Worm (Caenorhabditis elegans) whole organism, L4 larva: ENCODE data around the gene col-17.
"Not testable (repeated sequence)": the region's sequence is repeated elsewhere in the genome, so short reads cannot be mapped to it uniquely, and the experiment has no call there.

Experiments
- egl-27 ChIP-seq: sonication (generic microtip); optimal IDR thresholded peaks from 3 replicates; lab custom pipeline; 2017; ENCODE audit warnings: missing biosample characterization, missing genetic modification reagents, missing genetic modification characterization
- fos-1 ChIP-seq: fragments of 150-350 bp; optimal IDR thresholded peaks from 2 replicates; lab custom pipeline; 2014; ENCODE audit warnings: missing biosample characterization, missing genetic modification characterization
- mdl-1 ChIP-seq, 2 experiments: fragments of 150-350 bp in 1 of 2; sonication (generic microtip) in 1 of 2; optimal IDR thresholded peaks; 2 replicates each; lab custom pipeline; 2014 to 2017; ENCODE audit warnings: missing biosample characterization in 2 of 2, missing genetic modification characterization in 2 of 2
- nhr-111 ChIP-seq: fragments of 200-800 bp; sonication (Bioruptor generic); optimal IDR thresholded peaks from 2 replicates; lab custom pipeline; 2018; ENCODE audit warnings: mild to moderate bottlenecking, missing genetic modification characterization, missing compliant biosample characterization
- nhr-6 ChIP-seq: fragments of 150-350 bp; optimal IDR thresholded peaks from 2 replicates; lab custom pipeline; 2014; ENCODE audit warnings: missing biosample characterization, missing genetic modification characterization
- unc-62 ChIP-seq, 3 experiments: fragments of 150-350 bp in 1 of 3; sonication (generic microtip); optimal IDR thresholded peaks in 2 of 3; peaks in 1 of 3; 1 replicate in 1 of 3; 2 replicates in 2 of 3; lab custom pipeline; 2014 to 2017; ENCODE audit warnings: missing biosample characterization in 3 of 3, missing genetic modification characterization in 3 of 3, missing genetic modification reagents in 3 of 3, missing genotype in 1 of 3

ce11 chrII:4842143-4842658, 25.2 kb downstream of the col-17 start, which contains the start of the genes T23B7.2 and nspd-4:
- TF ChIP-seq mdl-1 (tag; optimal IDR thresholded peaks at IDR 0.05; lab: Kevin White, UChicago); nhr-6 (tag; lab: Kevin White, UChicago); unc-62 (GFP tag; optimal IDR thresholded peaks at IDR 0.05 in 1 of 2; lab: Kevin White, UChicago); unc-62 (tag; optimal IDR thresholded peaks at IDR 0.05; lab: Kevin White, UChicago); egl-27; nhr-111; fos-1 (tag; lab: Kevin White, UChicago): not testable (repeated sequence)
